Worm (Caenorhabditis elegans) whole organism, L4 larva: Measurements from ENCODE around the gene clec-137.

Experiments
- aly-2 ChIP-seq: sonication (generic microtip); optimal IDR thresholded peaks from 2 replicates; lab custom pipeline; 2018; ENCODE audit warnings: missing biosample characterization, missing genetic modification characterization
- zip-11 ChIP-seq: fragments of 200-800 bp; sonication (Bioruptor generic); IDR thresholded peaks from 2 replicates; pipeline ENCODE4 v1.3.6; 2022; ENCODE audit warnings: missing genetic modification characterization, missing compliant biosample characterization

DNA sequence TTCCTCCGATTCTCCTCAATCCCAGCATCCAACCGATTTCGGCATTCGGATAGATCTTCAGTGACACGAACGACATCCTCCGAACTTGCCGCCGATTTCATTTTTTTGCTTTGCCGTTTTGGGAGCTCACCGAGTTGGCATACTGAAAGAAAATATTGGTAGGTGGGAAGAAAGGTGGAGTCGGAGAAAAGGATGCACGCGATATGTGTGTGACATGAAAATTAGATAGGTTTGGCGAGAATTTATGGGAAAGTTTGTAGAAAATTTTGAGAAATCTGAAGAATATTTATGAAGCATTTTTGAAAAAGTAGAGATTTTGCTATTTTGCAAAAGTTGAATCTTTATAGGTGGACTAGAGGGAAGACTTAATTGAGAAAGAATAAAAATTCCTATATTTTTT, 20.4 kb upstream of the clec-137 start, which contains the start of gene che-10:
- TF ChIP-seq aly-2 (tag; lab: Kevin White, UChicago): no peak
- no peak for TF ChIP-seq zip-11 (GFP tag; lab: Robert Waterston, UW)
